Fruit fly (Drosophila melanogaster) whole organism, embryonic: ENCODE data around the gene CG14207.

Experiments used
- Abd-B ChIP-seq: fragments of 200-800 bp; sonication (Bioruptor generic); optimal IDR thresholded peaks from 2 replicates; lab custom pipeline; 2018; ENCODE audit warnings: missing biosample characterization, mild to moderate bottlenecking, missing genetic modification characterization, moderate library complexity
- Ada2b ChIP-seq: fragments of 200-800 bp; sonication (Bioruptor generic); IDR thresholded peaks from 2 replicates; pipeline ENCODE4 v1.3.6; 2022; ENCODE audit warnings: missing biosample characterization, missing genetic modification characterization
- Awh ChIP-seq: fragments of 200-800 bp; sonication (Bioruptor generic); IDR thresholded peaks from 2 replicates; pipeline ENCODE4, ENCODE4 v1.3.6; 2022; ENCODE audit warnings: missing biosample characterization, missing genetic modification characterization
- CG10267 ChIP-seq: fragments of 200-800 bp; sonication (Bioruptor generic); optimal IDR thresholded peaks from 2 replicates; lab custom pipeline; 2018; ENCODE audit warnings: missing biosample characterization, mild to moderate bottlenecking, missing genetic modification characterization, moderate library complexity
- CG10366 ChIP-seq: fragments of 200-800 bp; sonication (Bioruptor generic); IDR thresholded peaks from 2 replicates; pipeline ENCODE4 v1.3.6; 2022; ENCODE audit warnings: missing biosample characterization, missing genetic modification characterization
- CG10543 ChIP-seq: fragments of 200-800 bp; sonication (Bioruptor generic); optimal IDR thresholded peaks from 3 replicates; lab custom pipeline; 2017; ENCODE audit warnings: missing biosample characterization, mild to moderate bottlenecking, missing genetic modification characterization, moderate library complexity
- CG10979 ChIP-seq: fragments of 200-800 bp; sonication (Bioruptor generic); optimal IDR thresholded peaks from 2 replicates; lab custom pipeline; 2018; ENCODE audit warnings: missing biosample characterization, mild to moderate bottlenecking, missing genetic modification characterization, moderate library complexity
- CG13775 ChIP-seq: fragments of 200-800 bp; sonication (Bioruptor generic); optimal IDR thresholded peaks from 3 replicates; lab custom pipeline; 2017; ENCODE audit warnings: missing biosample characterization, mild to moderate bottlenecking, missing genetic modification characterization
- CG14710 ChIP-seq: fragments of 200-800 bp; sonication (Bioruptor generic); optimal IDR thresholded peaks from 3 replicates; lab custom pipeline; 2019; ENCODE audit warnings: missing biosample characterization, mild to moderate bottlenecking, missing genetic modification characterization, moderate library complexity
- CG15696 ChIP-seq: fragments of 200-800 bp; sonication (Bioruptor generic); optimal IDR thresholded peaks from 2 replicates; lab custom pipeline; 2019; ENCODE audit warnings: missing biosample characterization, mild to moderate bottlenecking, missing genetic modification characterization, moderate library complexity
- CG1602 ChIP-seq: fragments of 200-800 bp; sonication (Bioruptor generic); optimal IDR thresholded peaks from 3 replicates; lab custom pipeline; 2016; ENCODE audit warnings: missing biosample characterization, missing genetic modification characterization
- CG17802 ChIP-seq: fragments of 200-800 bp; sonication (Bioruptor generic); optimal IDR thresholded peaks from 2 replicates; lab custom pipeline; 2018; ENCODE audit warnings: missing biosample characterization, mild to moderate bottlenecking, missing genetic modification characterization, moderate library complexity
- CG18764 ChIP-seq: fragments of 200-800 bp; sonication (Bioruptor generic); optimal IDR thresholded peaks from 3 replicates; lab custom pipeline; 2016; ENCODE audit warnings: missing biosample characterization, missing genetic modification characterization
- CG34224 ChIP-seq: fragments of 200-800 bp; sonication (Bioruptor generic); IDR thresholded peaks from 3 replicates; pipeline ENCODE4 v1.3.6; 2022; ENCODE audit warnings: missing biosample characterization, missing genetic modification characterization; ENCODE audit not compliant: partially characterized antibody
- CG34376 ChIP-seq: fragments of 200-800 bp; sonication (Bioruptor generic); optimal IDR thresholded peaks from 2 replicates; lab custom pipeline; 2018; ENCODE audit warnings: missing biosample characterization, mild to moderate bottlenecking, missing genetic modification characterization
- CG3847 ChIP-seq: fragments of 200-800 bp; sonication (Bioruptor generic); IDR thresholded peaks from 2 replicates; pipeline ENCODE4 v1.3.6; 2022; ENCODE audit warnings: missing biosample characterization, missing genetic modification characterization
- CG4854 ChIP-seq: fragments of 200-800 bp; sonication (Bioruptor generic); optimal IDR thresholded peaks from 2 replicates; lab custom pipeline; 2016; ENCODE audit warnings: missing biosample characterization, missing genetic modification characterization, inconsistent platforms
- CG5180 ChIP-seq: fragments of 200-800 bp; sonication (Bioruptor generic); optimal IDR thresholded peaks from 3 replicates; lab custom pipeline; 2017; ENCODE audit warnings: missing biosample characterization, missing genetic modification characterization, mild to moderate bottlenecking, moderate library complexity, missing genetic modification reagents
- CG8944 ChIP-seq: fragments of 200-800 bp; sonication (Bioruptor generic); optimal IDR thresholded peaks from 3 replicates; lab custom pipeline; 2016; ENCODE audit warnings: missing biosample characterization, missing genetic modification characterization
- Camta ChIP-seq: fragments of 200-800 bp; sonication (Bioruptor generic); optimal IDR thresholded peaks from 2 replicates; lab custom pipeline; 2016; ENCODE audit warnings: missing biosample characterization, missing genetic modification characterization
- Chrac-16 ChIP-seq: fragments of 200-800 bp; sonication (Bioruptor generic); optimal IDR thresholded peaks from 3 replicates; lab custom pipeline; 2016; ENCODE audit warnings: missing biosample characterization, missing genetic modification characterization
- CrebB ChIP-seq: fragments of 200-800 bp; sonication (Bioruptor generic); optimal IDR thresholded peaks from 3 replicates; lab custom pipeline; 2018; ENCODE audit warnings: missing biosample characterization, mild to moderate bottlenecking, missing genetic modification characterization
- Eip74EF ChIP-seq, 2 experiments: fragments of 200-800 bp in 1 of 2; fragments of >200 bp in 1 of 2; sonication (Bioruptor generic) in 1 of 2; optimal IDR thresholded peaks; 2 replicates each; lab custom pipeline; 2017 to 2019; ENCODE audit warnings: missing biosample characterization in 2 of 2, missing genetic modification characterization in 2 of 2, mild to moderate bottlenecking in 1 of 2, moderate library complexity in 1 of 2
- Fer2 ChIP-seq: fragments of 200-800 bp; sonication (Bioruptor generic); optimal IDR thresholded peaks from 2 replicates; lab custom pipeline; 2018; ENCODE audit warnings: missing biosample characterization, mild to moderate bottlenecking, missing genetic modification characterization, moderate library complexity
- Hr51 ChIP-seq, 2 experiments: fragments of 200-800 bp; sonication (Bioruptor generic); optimal IDR thresholded peaks; 2 replicates in 1 of 2; 3 replicates in 1 of 2; lab custom pipeline; 2016 to 2018; ENCODE audit warnings: missing biosample characterization in 2 of 2, missing genetic modification characterization in 2 of 2, mild to moderate bottlenecking in 1 of 2, moderate library complexity in 1 of 2
- Myb ChIP-seq: fragments of 200-800 bp; sonication (Bioruptor generic); optimal IDR thresholded peaks from 2 replicates; lab custom pipeline; 2016; ENCODE audit warnings: missing biosample characterization, missing genetic modification characterization
- Sin3A ChIP-seq: fragments of >200 bp; optimal IDR thresholded peaks from 2 replicates; lab custom pipeline; 2018
- Spps ChIP-seq: fragments of 200-800 bp; sonication (Bioruptor generic); optimal IDR thresholded peaks from 2 replicates; lab custom pipeline; 2018; ENCODE audit warnings: missing biosample characterization, mild to moderate bottlenecking, missing genetic modification characterization
- Trl ChIP-seq, 3 experiments: fragments of >200 bp in 2 of 3; fragments of 200-800 bp in 1 of 3; sonication (Bioruptor generic) in 1 of 3; optimal IDR thresholded peaks; 2 replicates in 1 of 3; 3 replicates in 2 of 3; lab custom pipeline; 2016 to 2017; ENCODE audit warnings: missing biosample characterization in 1 of 3, missing genetic modification characterization in 1 of 3
- bcd ChIP-seq: fragments of 200-800 bp; sonication (Bioruptor generic); optimal IDR thresholded peaks from 2 replicates; lab custom pipeline; 2017; ENCODE audit warnings: missing biosample characterization, mild to moderate bottlenecking, missing genetic modification characterization
- chm ChIP-seq: fragments of 200-800 bp; sonication (Bioruptor generic); IDR thresholded peaks from 2 replicates; pipeline ENCODE4 v1.3.6; 2022; ENCODE audit warnings: missing biosample characterization, missing genetic modification characterization
- ci ChIP-seq: fragments of 200-800 bp; sonication (Bioruptor generic); IDR thresholded peaks from 3 replicates; pipeline ENCODE4 v1.3.6; 2022; ENCODE audit warnings: missing biosample characterization, missing genetic modification characterization
- crc ChIP-seq: fragments of 200-800 bp; sonication (Bioruptor generic); optimal IDR thresholded peaks from 2 replicates; lab custom pipeline; 2016; ENCODE audit warnings: missing biosample characterization, missing genetic modification characterization
- dysf ChIP-seq: fragments of 200-800 bp; sonication (Bioruptor generic); IDR thresholded peaks from 3 replicates; pipeline ENCODE4 v1.3.6; 2022; ENCODE audit warnings: missing biosample characterization, missing genetic modification characterization
- fd64A ChIP-seq: fragments of 200-800 bp; sonication (Bioruptor generic); optimal IDR thresholded peaks from 3 replicates; lab custom pipeline; 2018; ENCODE audit warnings: missing biosample characterization, mild to moderate bottlenecking, missing genetic modification characterization
- fu2 ChIP-seq: fragments of 200-800 bp; sonication (Bioruptor generic); optimal IDR thresholded peaks from 2 replicates; lab custom pipeline; 2016; ENCODE audit warnings: missing biosample characterization, missing genetic modification characterization
- klu ChIP-seq: fragments of 200-800 bp; sonication (Bioruptor generic); IDR thresholded peaks from 2 replicates; pipeline ENCODE4 v1.3.6; 2022; ENCODE audit warnings: missing biosample characterization, missing genetic modification characterization
- mam ChIP-seq: fragments of 200-800 bp; sonication (Bioruptor generic); optimal IDR thresholded peaks from 3 replicates; lab custom pipeline; 2016; ENCODE audit warnings: missing biosample characterization, missing genetic modification characterization
- nom ChIP-seq: fragments of 200-800 bp; sonication (Bioruptor generic); optimal IDR thresholded peaks from 2 replicates; lab custom pipeline; 2017; ENCODE audit warnings: missing biosample characterization, missing genetic modification characterization, mild to moderate bottlenecking, moderate library complexity, missing genetic modification reagents
- pan ChIP-seq, 4 experiments: fragments of >200 bp in 3 of 4; fragments of 200-800 bp in 1 of 4; sonication (Bioruptor generic) in 1 of 4; optimal IDR thresholded peaks in 3 of 4; IDR thresholded peaks in 1 of 4; 2 replicates each; pipeline versions ENCODE4 v1.3.6 to Lab custom; 2017 to 2022; ENCODE audit warnings: missing biosample characterization in 2 of 4, missing genetic modification characterization in 2 of 4, mixed read lengths in 1 of 4
- repo ChIP-seq: fragments of 200-800 bp; sonication (Bioruptor generic); optimal IDR thresholded peaks from 2 replicates; lab custom pipeline; 2016; ENCODE audit warnings: missing biosample characterization, missing genetic modification characterization
- sens ChIP-seq: fragments of 200-800 bp; sonication (Bioruptor generic); peaks from one replicate; lab custom pipeline; 2016; ENCODE audit warnings: missing biosample characterization, missing genetic modification characterization
- sima ChIP-seq: fragments of 200-800 bp; sonication (Bioruptor generic); optimal IDR thresholded peaks from 2 replicates; lab custom pipeline; 2016; ENCODE audit warnings: missing biosample characterization, missing genetic modification characterization
- slp2 ChIP-seq: fragments of 200-800 bp; sonication (Bioruptor generic); optimal IDR thresholded peaks from 2 replicates; lab custom pipeline; 2016; ENCODE audit warnings: missing biosample characterization, missing genetic modification characterization
- ssp ChIP-seq: fragments of 200-800 bp; sonication (Bioruptor generic); IDR thresholded peaks from 2 replicates; pipeline ENCODE4 v1.3.6; 2022; ENCODE audit warnings: missing biosample characterization, missing genetic modification characterization
- tgo ChIP-seq: fragments of 200-800 bp; sonication (Bioruptor generic); IDR thresholded peaks from 3 replicates; pipeline ENCODE4 v1.3.6; 2022; ENCODE audit warnings: missing biosample characterization, missing genetic modification characterization
- trh ChIP-seq: fragments of 200-800 bp; sonication (Bioruptor generic); optimal IDR thresholded peaks from 2 replicates; lab custom pipeline; 2016; ENCODE audit warnings: missing biosample characterization, missing genetic modification characterization
- ttk ChIP-seq: fragments of 200-800 bp; sonication (Bioruptor generic); IDR thresholded peaks from 2 replicates; pipeline ENCODE4 v2.1.2; 2022; ENCODE audit warnings: missing biosample characterization, missing genetic modification characterization
- unpg ChIP-seq: fragments of 200-800 bp; sonication (Bioruptor generic); optimal IDR thresholded peaks from 3 replicates; lab custom pipeline; 2018; ENCODE audit warnings: missing biosample characterization, mild to moderate bottlenecking, missing genetic modification characterization, moderate library complexity

CG14207 gene

DNA sequence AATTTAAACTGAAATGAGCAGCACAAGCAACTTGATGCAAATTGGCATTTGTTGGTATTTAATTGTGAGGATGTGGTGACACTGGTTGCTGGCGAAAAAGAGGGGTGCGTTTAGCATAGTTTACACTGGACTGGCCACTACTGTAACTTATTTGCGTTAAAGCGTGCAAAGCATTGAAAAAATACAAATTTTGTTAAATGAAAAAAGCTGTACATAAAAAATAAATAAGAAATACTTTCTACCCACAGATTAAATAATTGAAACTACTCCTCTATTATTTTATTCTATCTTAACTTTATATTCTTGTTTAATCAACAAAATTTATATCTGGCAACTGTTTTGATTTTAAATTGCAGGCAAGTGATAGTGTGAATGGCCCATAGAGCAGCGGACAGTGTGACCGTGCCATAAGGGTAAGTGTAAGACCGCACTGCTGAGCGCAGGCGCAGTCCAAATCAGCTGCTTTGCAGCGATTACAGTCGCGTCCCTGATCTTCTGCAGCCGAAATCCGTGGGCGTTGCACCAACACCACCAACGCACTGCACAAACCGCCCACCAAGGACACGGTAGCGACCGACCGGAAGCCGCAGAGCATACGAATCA is 39.2 kb upstream of the CG14207 start, which contains the start of the genes Grip84 and car (continued):
- peak; percentile 90 for TF ChIP-seq Sin3A (lab: Kevin White, UChicago)
- TF ChIP-seq nom (GFP tag; lab: Kevin White, UChicago): no peak
- TF ChIP-seq CrebB: peak; percentile 11
- TF ChIP-seq CG15696 (tag; lab: Kevin White, UChicago): peak; percentile 63
- peak; percentile 72 for TF ChIP-seq CG1602 (GFP tag; lab: Kevin White, UChicago)
- TF ChIP-seq CG10267 (tag; lab: Kevin White, UChicago): peak; percentile 64
- peak; percentile 21 for TF ChIP-seq sima (GFP tag; lab: Kevin White, UChicago)
- TF ChIP-seq Spps (tag; lab: Kevin White, UChicago): peak; percentile 26
- TF ChIP-seq Abd-B (GFP tag; lab: Kevin White, UChicago): peak; percentile 82
- peak; percentile 62; the same call in 1 of the 2 replicates for TF ChIP-seq CG10366
- no peak for TF ChIP-seq fd64A (GFP tag; lab: Kevin White, UChicago)
- no peak for TF ChIP-seq CG5180 (GFP tag; lab: Kevin White, UChicago)
- TF ChIP-seq Eip74EF (GFP tag; optimal IDR thresholded peaks at IDR 0.05; lab: Kevin White, UChicago): no peak
- TF ChIP-seq Hr51 (GFP tag; optimal IDR thresholded peaks at IDR 0.05; lab: Kevin White, UChicago): peak in 1 of 2 experiments; percentile 25
- peak; percentile 30 for TF ChIP-seq CG34376 (GFP tag; lab: Kevin White, UChicago)
- TF ChIP-seq slp2 (GFP tag; lab: Kevin White, UChicago): no peak
- no peak for TF ChIP-seq chm (GFP tag; lab: Robert Waterston, UW)
- TF ChIP-seq CG34224 (GFP tag; lab: Robert Waterston, UW): no peak
- peak; percentile 60 for TF ChIP-seq CG10979 (tag; lab: Kevin White, UChicago)
- TF ChIP-seq ttk: peak; percentile 41; the same call in 1 of the 2 replicates
- peak; percentile 47; the same call in 1 of the 2 replicates for TF ChIP-seq Ada2b (GFP tag; lab: Robert Waterston, UW)
- peak; percentile 94 for TF ChIP-seq CG17802 (tag; lab: Kevin White, UChicago)
- peak; percentile 66; the same call in 1 of the 2 replicates for TF ChIP-seq klu (GFP tag; lab: Robert Waterston, UW)
- peak; percentile 71 for TF ChIP-seq bcd
- TF ChIP-seq CG3847: peak; percentile 74
- peak; percentile 25 for TF ChIP-seq Myb (GFP tag; lab: Kevin White, UChicago)
- TF ChIP-seq sens (GFP tag; lab: Kevin White, UChicago): peak; percentile 91
- TF ChIP-seq CG18764 (GFP tag; lab: Kevin White, UChicago): peak; percentile 29
- TF ChIP-seq Fer2 (tag; lab: Kevin White, UChicago): peak; percentile 25
- peak; percentile 80 for TF ChIP-seq mam (GFP tag; lab: Kevin White, UChicago)
- no peak for TF ChIP-seq CG4854 (GFP tag; lab: Kevin White, UChicago)
- TF ChIP-seq pan (optimal IDR thresholded peaks at IDR 0.05; lab: Kevin White, UChicago): no peak
- peak in 1 of 2 experiments; percentile 14 for TF ChIP-seq pan (GFP tag; optimal IDR thresholded peaks at IDR 0.05 in 1 of 2, IDR thresholded peaks at IDR 0.05 in 1 of 2)
- TF ChIP-seq CG14710 (tag; lab: Kevin White, UChicago): peak; percentile 99
- TF ChIP-seq ssp (GFP tag; lab: Robert Waterston, UW): peak; percentile 96
- TF ChIP-seq fu2 (GFP tag; lab: Kevin White, UChicago): no peak
- peak; percentile 73 for TF ChIP-seq tgo (GFP tag; lab: Robert Waterston, UW)
- no peak for TF ChIP-seq Trl (optimal IDR thresholded peaks at IDR 0.05; lab: Kevin White, UChicago)
- TF ChIP-seq Trl (GFP tag; optimal IDR thresholded peaks at IDR 0.05; lab: Kevin White, UChicago): peak; percentile 66
- TF ChIP-seq Chrac-16: peak; percentile 67
- peak; percentile 31 for TF ChIP-seq trh
- TF ChIP-seq CG8944 (GFP tag; lab: Kevin White, UChicago): peak; percentile 29
- peak; percentile 45 for TF ChIP-seq crc (GFP tag; lab: Kevin White, UChicago)
- TF ChIP-seq CG10543: no peak
- TF ChIP-seq unpg: peak; percentile 71
- no peak for TF ChIP-seq repo
- TF ChIP-seq dysf (GFP tag; lab: Robert Waterston, UW): peak; percentile 80
- no peak for TF ChIP-seq Awh
- peak; percentile 70 for TF ChIP-seq CG13775 (GFP tag; lab: Kevin White, UChicago)
- TF ChIP-seq ci (GFP tag; lab: Robert Waterston, UW): 0 out of 3 replicates have a peak, but pooled peaks have one; percentile 5
- TF ChIP-seq Camta (GFP tag; lab: Kevin White, UChicago): peak; percentile 61
